Worm (Caenorhabditis elegans): ENCODE results near the gene Y75B8A.8.

The Y75B8A.8 gene

DNA sequence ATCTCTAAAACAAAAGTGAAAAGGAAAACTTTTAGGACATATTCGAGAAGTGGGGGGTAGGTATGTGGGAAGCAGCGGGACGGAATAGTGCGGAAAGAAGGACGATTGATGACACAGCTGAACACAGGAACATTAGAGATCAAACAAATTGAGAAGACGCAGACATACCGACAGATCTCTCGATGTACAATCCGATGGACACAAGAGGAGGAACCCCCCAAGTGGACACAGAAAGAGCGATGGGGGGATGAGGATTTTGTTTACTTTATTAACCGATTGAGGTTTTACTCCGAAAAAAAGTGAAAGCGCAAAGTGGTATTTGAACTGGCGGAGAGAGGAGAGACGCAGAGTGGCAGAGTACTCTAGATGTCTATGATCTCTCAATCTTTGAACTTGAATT is 17.6 kb downstream of the Y75B8A.8 start (continued):
- no peak for TF ChIP-seq tbx-7 (tag; optimal IDR thresholded peaks at IDR 0.05)
- TF ChIP-seq pqm-1 (tag; optimal IDR thresholded peaks at IDR 0.05), result no peak
- TF ChIP-seq pax-1 (tag; optimal IDR thresholded peaks at IDR 0.05), result no peak
- no peak for TF ChIP-seq C38D4.7 (GFP tag; optimal IDR thresholded peaks at IDR 0.05)
- no peak for TF ChIP-seq unc-86 (tag; optimal IDR thresholded peaks at IDR 0.05)
- TF ChIP-seq hlh-13 (GFP tag; optimal IDR thresholded peaks at IDR 0.05), result no peak
- peak; percentile 53 for TF ChIP-seq ceh-2 (tag; optimal IDR thresholded peaks at IDR 0.05)
- TF ChIP-seq dve-1 (tag; optimal IDR thresholded peaks at IDR 0.05), result no peak
- TF ChIP-seq ceh-48 (tag; optimal IDR thresholded peaks at IDR 0.05), result no peak
- no peak for TF ChIP-seq lin-11 (tag; optimal IDR thresholded peaks at IDR 0.05)
- TF ChIP-seq hlh-8 (tag; optimal IDR thresholded peaks at IDR 0.05), result no peak
- TF ChIP-seq lim-6 (tag; optimal IDR thresholded peaks at IDR 0.05), result no peak
- TF ChIP-seq hlh-30 (tag; optimal IDR thresholded peaks at IDR 0.05; ENCODE audit: insufficient read depth), result no peak
- TF ChIP-seq K02D7.2 (tag; optimal IDR thresholded peaks at IDR 0.05), result no peak
- TF ChIP-seq ceh-14 (tag; optimal IDR thresholded peaks at IDR 0.05), result no peak
- no peak for TF ChIP-seq ceh-22 (tag; optimal IDR thresholded peaks at IDR 0.05)
- TF ChIP-seq ceh-34 (tag; optimal IDR thresholded peaks at IDR 0.05), result peak; percentile 23
- no peak for TF ChIP-seq ceh-30 (tag; optimal IDR thresholded peaks at IDR 0.05)
- TF ChIP-seq nfya-1 (tag; optimal IDR thresholded peaks at IDR 0.05), result peak; percentile 44
- no peak for TF ChIP-seq hlh-6 (tag; optimal IDR thresholded peaks at IDR 0.05)
- no peak for TF ChIP-seq fkh-10 (GFP tag; optimal IDR thresholded peaks at IDR 0.05)

- TF ChIP-seq zip-5 (tag; optimal IDR thresholded peaks at IDR 0.05) (no peak), hlh-13 (GFP tag; optimal IDR thresholded peaks at IDR 0.05) (no peak), tbx-7 (tag; optimal IDR thresholded peaks at IDR 0.05) (no peak), pax-1 (tag; optimal IDR thresholded peaks at IDR 0.05) (no peak), npax-4 (tag; optimal IDR thresholded peaks at IDR 0.05) (no peak), ceh-31 (tag; optimal IDR thresholded peaks at IDR 0.05) (no peak), ref-2 (tag; optimal IDR thresholded peaks at IDR 0.05) (no peak), ceh-18 (tag; optimal IDR thresholded peaks at IDR 0.05) (no peak), ceh-19 (GFP tag; optimal IDR thresholded peaks at IDR 0.05) (no peak), eyg-1 (tag; optimal IDR thresholded peaks at IDR 0.05) (no peak), lin-11 (tag; optimal IDR thresholded peaks at IDR 0.05) (no peak), fax-1 (tag; optimal IDR thresholded peaks at IDR 0.05) (no peak), lim-6 (tag; optimal IDR thresholded peaks at IDR 0.05) (no peak), nfya-1 (tag; optimal IDR thresholded peaks at IDR 0.05) (no peak), mec-3 (tag; optimal IDR thresholded peaks at IDR 0.05; ENCODE audit: borderline replicate concordance) (no peak), elt-2 (tag; optimal IDR thresholded peaks at IDR 0.05) (no peak), ceh-24 (tag; optimal IDR thresholded peaks at IDR 0.05) (no peak), ceh-14 (tag; optimal IDR thresholded peaks at IDR 0.05) (no peak)
These were observed 22.4 kb downstream of the Y75B8A.8 start, which contains the start of gene Y75B8A.10 for ce11 chrIII:12182919-12183318. Gene Y75B8A.10, minus strand, starts transcription at chrIII:12183019.

ce11 chrIII:12186111-12186510 is 25.6 kb downstream of the Y75B8A.8 start, which contains the start of gene lury-1:
Gene lury-1, plus strand, starts transcription at chrIII:12186411.
- TF ChIP-seq lin-11 (tag; optimal IDR thresholded peaks at IDR 0.05) (no peak), ceh-30 (tag; optimal IDR thresholded peaks at IDR 0.05) (no peak), ceh-34 (tag; optimal IDR thresholded peaks at IDR 0.05) (no peak), pha-2 (tag; optimal IDR thresholded peaks at IDR 0.05) (no peak), tbx-2 (tag; optimal IDR thresholded peaks at IDR 0.05) (no peak), pax-1 (tag; optimal IDR thresholded peaks at IDR 0.05) (no peak), C08G9.2 (tag; optimal IDR thresholded peaks at IDR 0.05) (no peak), hlh-30 (tag; optimal IDR thresholded peaks at IDR 0.05; ENCODE audit: insufficient read depth) (no peak), pqm-1 (tag; optimal IDR thresholded peaks at IDR 0.05) (no peak), ceh-2 (tag; optimal IDR thresholded peaks at IDR 0.05) (no peak), npax-4 (tag; optimal IDR thresholded peaks at IDR 0.05) (no peak), rnt-1 (tag; optimal IDR thresholded peaks at IDR 0.05) (no peak), syd-9 (tag; optimal IDR thresholded peaks at IDR 0.05) (no peak), C38D4.7 (GFP tag; optimal IDR thresholded peaks at IDR 0.05) (no peak), K09A11.1 (tag; optimal IDR thresholded peaks at IDR 0.05; ENCODE audit: insufficient read depth) (no peak), ceh-14 (tag; optimal IDR thresholded peaks at IDR 0.05) (no peak), hlh-13 (GFP tag; optimal IDR thresholded peaks at IDR 0.05) (no peak), ceh-22 (tag; optimal IDR thresholded peaks at IDR 0.05) (no peak)
